Worm (Caenorhabditis elegans) whole organism, L1 larva: Measurements from ENCODE around the gene alh-9.

Experiments
- aha-1 ChIP-seq: fragments of 150-350 bp; optimal IDR thresholded peaks from 2 replicates; lab custom pipeline; 2014; ENCODE audit warnings: missing biosample characterization, missing genetic modification characterization
- jun-1 ChIP-seq: fragments of 150-350 bp; optimal IDR thresholded peaks from 2 replicates; lab custom pipeline; 2014; ENCODE audit warnings: missing biosample characterization, missing genetic modification reagents, missing genetic modification characterization
- lin-14 ChIP-seq: fragments of 200-800 bp; sonication (Bioruptor generic); optimal IDR thresholded peaks from 2 replicates; lab custom pipeline; 2018; ENCODE audit warnings: mild to moderate bottlenecking, missing genetic modification characterization, moderate library complexity, missing compliant biosample characterization
- lin-39 ChIP-seq: fragments of 150-350 bp; optimal IDR thresholded peaks from 2 replicates; lab custom pipeline; 2014; ENCODE audit warnings: missing biosample characterization, missing genetic modification reagents, missing genetic modification characterization
- pqm-1 ChIP-seq: sonication (generic microtip); optimal IDR thresholded peaks from 3 replicates; lab custom pipeline; 2017; ENCODE audit warnings: missing biosample characterization, missing genetic modification characterization
- rnt-1 ChIP-seq: sonication (generic microtip); optimal IDR thresholded peaks from 2 replicates; lab custom pipeline; 2016; ENCODE audit warnings: mild to moderate bottlenecking, missing genetic modification characterization, moderate library complexity, missing compliant biosample characterization
- unc-62 ChIP-seq: fragments of 150-350 bp; optimal IDR thresholded peaks from 2 replicates; lab custom pipeline; 2014; ENCODE audit warnings: missing biosample characterization, missing genetic modification reagents, missing genetic modification characterization
- ztf-11 ChIP-seq, 2 experiments: sonication (generic microtip); optimal IDR thresholded peaks; 2 replicates each; lab custom pipeline; 2016 to 2017; ENCODE audit warnings: missing genetic modification characterization in 2 of 2, missing biosample characterization in 1 of 2, missing compliant biosample characterization in 1 of 2

- TF ChIP-seq lin-14 (GFP tag; lab: Kevin White, UChicago) (peak; percentile 74), aha-1 (tag; lab: Kevin White, UChicago) (no peak), jun-1 (tag; lab: Kevin White, UChicago) (no peak), lin-39 (no peak), ztf-11 (tag; optimal IDR thresholded peaks at IDR 0.05; lab: Kevin White, UChicago) (no peak), rnt-1 (tag; lab: Kevin White, UChicago) (peak; percentile 37), unc-62 (GFP tag; lab: Kevin White, UChicago) (no peak), pqm-1 (tag; lab: Kevin White, UChicago) (no peak)
Measured at ce11 chrIII:5898631-5899030, 42.8 kb downstream of the alh-9 start.
